Worm (Caenorhabditis elegans) whole organism, L3 larva: ENCODE results near the gene str-39.

Experiments
- R02D3.7 ChIP-seq: fragments of 150-350 bp; optimal IDR thresholded peaks from 2 replicates; lab custom pipeline; 2014; ENCODE audit warnings: missing biosample characterization, missing genetic modification characterization
- fkh-10 ChIP-seq: sonication (generic microtip); optimal IDR thresholded peaks from 2 replicates; lab custom pipeline; 2017; ENCODE audit warnings: missing biosample characterization, missing genetic modification reagents, missing genetic modification characterization
- lin-39 ChIP-seq: fragments of 150-350 bp; optimal IDR thresholded peaks from 2 replicates; lab custom pipeline; 2018; ENCODE audit warnings: missing biosample characterization, missing genetic modification reagents, missing genetic modification characterization
- mdl-1 ChIP-seq: fragments of 150-350 bp; optimal IDR thresholded peaks from 2 replicates; lab custom pipeline; 2014; ENCODE audit warnings: missing biosample characterization, missing genetic modification characterization
- unc-62 ChIP-seq: fragments of 150-350 bp; sonication (generic microtip); optimal IDR thresholded peaks from 4 replicates; lab custom pipeline; 2014; ENCODE audit warnings: missing biosample characterization, missing genetic modification reagents, missing genetic modification characterization

DNA sequence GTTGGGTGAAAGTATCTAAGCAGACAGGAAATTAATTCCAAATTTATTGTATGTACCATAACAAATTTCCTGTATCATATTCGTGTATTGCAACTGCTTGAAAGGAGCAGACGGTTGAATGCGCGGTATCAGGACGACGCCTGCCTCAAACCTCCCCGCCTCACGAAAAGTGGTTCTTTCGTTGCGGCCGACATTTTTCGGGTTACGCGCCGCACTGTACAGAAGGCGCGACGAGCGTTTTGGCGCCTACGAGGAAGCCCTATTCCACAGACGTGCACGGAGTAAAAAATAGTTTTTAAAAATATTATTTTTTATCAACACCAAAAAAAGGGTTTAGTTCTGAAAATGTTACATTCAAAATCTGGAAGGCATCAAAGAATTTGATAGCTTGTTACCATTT, 40.4 kb upstream of the str-39 start:
- TF ChIP-seq mdl-1 (tag; lab: Kevin White, UChicago) = no peak
- no peak for TF ChIP-seq lin-39 (tag; lab: Kevin White, UChicago)
- TF ChIP-seq R02D3.7 (tag; lab: Kevin White, UChicago) = no peak
- TF ChIP-seq fkh-10 (GFP tag; lab: Kevin White, UChicago) = no peak
- no peak for TF ChIP-seq unc-62 (GFP tag; lab: Kevin White, UChicago)
